Fruit fly (Drosophila melanogaster): Measurements from ENCODE around the gene CG11755.
A peak's percentile ranks its signal among the peaks of the same experiment; 100 is the strongest.

CG11755 gene

dm6 chr3R:8715851-8716550 lies 39.3 kb downstream of the CG11755 start, which contains the start of gene TMEM216 (continued):
- TF ChIP-seq Sry-δ (GFP tag; optimal IDR thresholded peaks at IDR 0.05) (peak; percentile 61), CG5245 (GFP tag; optimal IDR thresholded peaks at IDR 0.05) (no peak), amos (GFP tag; IDR thresholded peaks at IDR 0.05; ENCODE audit: partially characterized antibody) (peak; percentile 41; the same call in 1 of the 2 replicates), Doc3 (GFP tag; IDR thresholded peaks at IDR 0.05; ENCODE audit: partially characterized antibody) (no peak; the same call in 2 of the 3 replicates), CG16815 (GFP tag; optimal IDR thresholded peaks at IDR 0.05) (no peak), CG17829 (tag; optimal IDR thresholded peaks at IDR 0.05) (peak; percentile 24), CG13894 (tag; optimal IDR thresholded peaks at IDR 0.05) (no peak), Hr3 (GFP tag; optimal IDR thresholded peaks at IDR 0.05) (peak; percentile 21), CG16863 (GFP tag; optimal IDR thresholded peaks at IDR 0.05) (no peak), Nf-YA (GFP tag; IDR thresholded peaks at IDR 0.05) (no peak), Jarid2 (GFP tag; optimal IDR thresholded peaks at IDR 0.05) (no peak), CG7372 (GFP tag; IDR thresholded peaks at IDR 0.05) (no peak), Max (GFP tag; optimal IDR thresholded peaks at IDR 0.05) (peak; percentile 52), Six4 (GFP tag; optimal IDR thresholded peaks at IDR 0.05) (no peak), CG11696 (GFP tag; IDR thresholded peaks at IDR 0.05) (no peak), scrt (GFP tag; optimal IDR thresholded peaks at IDR 0.05) (no peak), Pdp1 (GFP tag; optimal IDR thresholded peaks at IDR 0.05) (peak in 1 of 2 experiments; percentile 100), gcm2 (GFP tag; optimal IDR thresholded peaks at IDR 0.05) (no peak), CG17186 (GFP tag; optimal IDR thresholded peaks at IDR 0.05) (peak; percentile 29), crc (GFP tag; optimal IDR thresholded peaks at IDR 0.05) (no peak), CG3281 (GFP tag; optimal IDR thresholded peaks at IDR 0.05) (no peak), CG10366 (GFP tag; IDR thresholded peaks at IDR 0.05) (no peak), Ptx1 (GFP tag; IDR thresholded peaks at IDR 0.05) (no peak), CG11723 (GFP tag; optimal IDR thresholded peaks at IDR 0.05) (no peak), CG9817 (tag; optimal IDR thresholded peaks at IDR 0.05) (no peak), NC2α (GFP tag; optimal IDR thresholded peaks at IDR 0.05) (no peak), Adf1 (GFP tag; IDR thresholded peaks at IDR 0.05) (no peak), CG4617 (GFP tag; optimal IDR thresholded peaks at IDR 0.05; ENCODE audit: borderline replicate concordance) (peak; percentile 46), bab2 (GFP tag; optimal IDR thresholded peaks at IDR 0.05) (no peak), pros (GFP tag; optimal IDR thresholded peaks at IDR 0.05) (no peak), cg (GFP tag; optimal IDR thresholded peaks at IDR 0.05) (no peak), Myb (GFP tag; optimal IDR thresholded peaks at IDR 0.05) (peak; percentile 56), CG15269 (tag; optimal IDR thresholded peaks at IDR 0.05) (no peak), unc-4 (GFP tag; IDR thresholded peaks at IDR 0.05; ENCODE audit: partially characterized antibody) (peak; percentile 49; the same call in 1 of the 2 replicates), mld (GFP tag; IDR thresholded peaks at IDR 0.05; ENCODE audit: partially characterized antibody) (no peak), CG12236 (GFP tag; optimal IDR thresholded peaks at IDR 0.05) (no peak), bigmax (GFP tag; optimal IDR thresholded peaks at IDR 0.05) (peak; percentile 13), CG18619 (GFP tag; optimal IDR thresholded peaks at IDR 0.05) (no peak), CG12769 (tag; optimal IDR thresholded peaks at IDR 0.05) (peak; percentile 33), Fer2 (tag; optimal IDR thresholded peaks at IDR 0.05) (no peak), CrebB (tag; optimal IDR thresholded peaks at IDR 0.05) (no peak), CG11560 (tag; IDR thresholded peaks at IDR 0.05) (peak; percentile 85; the same call in 2 of the 3 replicates), caup (GFP tag; optimal IDR thresholded peaks at IDR 0.05; ENCODE audit: severe bottlenecking) (no peak), Rfx (GFP tag; IDR thresholded peaks at IDR 0.05) (no peak), NfI (GFP tag; optimal IDR thresholded peaks at IDR 0.05) (no peak), insv (GFP tag; optimal IDR thresholded peaks at IDR 0.05) (peak in 1 of 2 experiments; percentile 73), disco-r (GFP tag; optimal IDR thresholded peaks at IDR 0.05) (no peak), Sin3A (optimal IDR thresholded peaks at IDR 0.05) (peak; percentile 79), ewg (GFP tag; optimal IDR thresholded peaks at IDR 0.05) (no peak)

Data from whole organism, embryonic.